Fruit fly (Drosophila melanogaster) whole organism, embryonic: ENCODE results near the gene Taf10.
A peak's percentile ranks its signal among the peaks of the same experiment; 100 is the strongest.

Experiments
- Blimp-1 ChIP-seq: fragments of 200-800 bp; sonication (Bioruptor generic); optimal IDR thresholded peaks from 3 replicates; lab custom pipeline; 2018; ENCODE audit warnings: missing biosample characterization, missing genetic modification characterization, mild to moderate bottlenecking, moderate library complexity, missing genetic modification reagents
- Bteb2 ChIP-seq: fragments of 200-800 bp; sonication (Bioruptor generic); optimal IDR thresholded peaks from 2 replicates; lab custom pipeline; 2016; ENCODE audit warnings: missing biosample characterization, missing genetic modification characterization
- CG10543 ChIP-seq: fragments of 200-800 bp; sonication (Bioruptor generic); optimal IDR thresholded peaks from 3 replicates; lab custom pipeline; 2017; ENCODE audit warnings: missing biosample characterization, mild to moderate bottlenecking, missing genetic modification characterization, moderate library complexity
- CG12104 ChIP-seq: fragments of 200-800 bp; sonication (Bioruptor generic); optimal IDR thresholded peaks from 3 replicates; lab custom pipeline; 2016; ENCODE audit warnings: missing biosample characterization, missing genetic modification characterization
- CG13894 ChIP-seq: fragments of 200-800 bp; sonication (Bioruptor generic); optimal IDR thresholded peaks from 3 replicates; lab custom pipeline; 2018; ENCODE audit warnings: missing biosample characterization, mild to moderate bottlenecking, missing genetic modification characterization, moderate library complexity
- CG14441 ChIP-seq: fragments of 200-800 bp; sonication (Bioruptor generic); IDR thresholded peaks from 2 replicates; pipeline ENCODE4 v1.3.6; 2022; ENCODE audit warnings: missing biosample characterization, missing genetic modification characterization
- CG17802 ChIP-seq: fragments of 200-800 bp; sonication (Bioruptor generic); optimal IDR thresholded peaks from 2 replicates; lab custom pipeline; 2018; ENCODE audit warnings: missing biosample characterization, mild to moderate bottlenecking, missing genetic modification characterization, moderate library complexity
- CG18011 ChIP-seq: fragments of 200-800 bp; sonication (Bioruptor generic); optimal IDR thresholded peaks from 2 replicates; lab custom pipeline; 2017; ENCODE audit warnings: missing biosample characterization, missing genetic modification characterization, mild to moderate bottlenecking, moderate library complexity, missing genotype
- CG18599 ChIP-seq: fragments of 200-800 bp; sonication (Bioruptor generic); optimal IDR thresholded peaks from 3 replicates; lab custom pipeline; 2017; ENCODE audit warnings: missing biosample characterization, missing genetic modification characterization, mild to moderate bottlenecking, moderate library complexity, missing genetic modification reagents
- CG18764 ChIP-seq: fragments of 200-800 bp; sonication (Bioruptor generic); optimal IDR thresholded peaks from 3 replicates; lab custom pipeline; 2016; ENCODE audit warnings: missing biosample characterization, missing genetic modification characterization
- CG32532 ChIP-seq: fragments of 200-800 bp; sonication (Bioruptor generic); IDR thresholded peaks from 2 replicates; pipeline ENCODE4 v1.3.6; 2022; ENCODE audit warnings: missing biosample characterization, missing genetic modification characterization
- CG33213 ChIP-seq: fragments of 200-800 bp; sonication (Bioruptor generic); optimal IDR thresholded peaks from 3 replicates; lab custom pipeline; 2016; ENCODE audit warnings: missing biosample characterization, missing genetic modification characterization
- CG4707 ChIP-seq: fragments of 200-800 bp; sonication (Bioruptor generic); optimal IDR thresholded peaks from 2 replicates; lab custom pipeline; 2018; ENCODE audit warnings: missing biosample characterization, mild to moderate bottlenecking, missing genetic modification characterization, moderate library complexity
- CG4730 ChIP-seq: fragments of 200-800 bp; sonication (Bioruptor generic); IDR thresholded peaks from 2 replicates; pipeline ENCODE4 v1.3.6; 2022; ENCODE audit warnings: missing biosample characterization, missing genetic modification characterization
- CG4820 ChIP-seq: fragments of 200-800 bp; sonication (Bioruptor generic); optimal IDR thresholded peaks from 3 replicates; lab custom pipeline; 2016; ENCODE audit warnings: missing biosample characterization, missing genetic modification characterization
- CG6175 ChIP-seq: fragments of 200-800 bp; sonication (Bioruptor generic); IDR thresholded peaks from 3 replicates; pipeline ENCODE4 v1.3.6; 2022; ENCODE audit warnings: missing biosample characterization, missing genetic modification characterization
- CG6854 ChIP-seq: fragments of 200-800 bp; sonication (Bioruptor generic); optimal IDR thresholded peaks from 3 replicates; lab custom pipeline; 2017; ENCODE audit warnings: missing biosample characterization, mild to moderate bottlenecking, missing genetic modification characterization
- CG7928 ChIP-seq: fragments of 200-800 bp; sonication (Bioruptor generic); optimal IDR thresholded peaks from 2 replicates; lab custom pipeline; 2017; ENCODE audit warnings: missing biosample characterization, mild to moderate bottlenecking, missing genetic modification characterization
- CG8388 ChIP-seq: fragments of 200-800 bp; sonication (Bioruptor generic); optimal IDR thresholded peaks from 2 replicates; lab custom pipeline; 2019; ENCODE audit warnings: missing biosample characterization, mild to moderate bottlenecking, missing genetic modification characterization, moderate library complexity
- CG9437 ChIP-seq: fragments of 200-800 bp; sonication (Bioruptor generic); optimal IDR thresholded peaks from 2 replicates; lab custom pipeline; 2018; ENCODE audit warnings: missing biosample characterization, mild to moderate bottlenecking, missing genetic modification characterization
- Dip2 ChIP-seq: fragments of 200-800 bp; sonication (Bioruptor generic); IDR thresholded peaks from 2 replicates; pipeline ENCODE4 v1.3.6; 2022; ENCODE audit warnings: missing biosample characterization, missing genetic modification characterization
- Dll ChIP-seq: fragments of 200-800 bp; sonication (Bioruptor generic); IDR thresholded peaks from 4 replicates; pipeline ENCODE4 v1.3.6; 2022; ENCODE audit warnings: missing biosample characterization, missing genetic modification characterization; ENCODE audit not compliant: partially characterized antibody
- Fer1 ChIP-seq: fragments of 200-800 bp; sonication (Bioruptor generic); optimal IDR thresholded peaks from 2 replicates; lab custom pipeline; 2017; ENCODE audit warnings: missing biosample characterization, mild to moderate bottlenecking, missing genetic modification characterization
- GATAe ChIP-seq: fragments of 200-800 bp; sonication (Bioruptor generic); conservative IDR thresholded peaks from 2 replicates; pipeline ENCODE4 v1.3.6; 2022; ENCODE audit warnings: missing biosample characterization, missing genetic modification characterization
- Gsc ChIP-seq: fragments of 200-800 bp; sonication (Bioruptor generic); IDR thresholded peaks from 2 replicates; pipeline ENCODE4 v1.3.6; 2022; ENCODE audit warnings: missing biosample characterization, missing genetic modification characterization
- Hr39 ChIP-seq: fragments of >200 bp; optimal IDR thresholded peaks from 2 replicates; lab custom pipeline; 2017
- Nf-YB ChIP-seq: fragments of 200-800 bp; sonication (Bioruptor generic); optimal IDR thresholded peaks from 3 replicates; lab custom pipeline; 2019; ENCODE audit warnings: missing biosample characterization, mild to moderate bottlenecking, missing genetic modification characterization, moderate library complexity
- Poxn ChIP-seq: fragments of 200-800 bp; sonication (Bioruptor generic); IDR thresholded peaks from 2 replicates; pipeline ENCODE4 v1.3.6; 2022; ENCODE audit warnings: missing biosample characterization, missing genetic modification characterization
- Sin3A ChIP-seq: fragments of >200 bp; optimal IDR thresholded peaks from 2 replicates; lab custom pipeline; 2018
- Six4 ChIP-seq: fragments of 200-800 bp; sonication (Bioruptor generic); optimal IDR thresholded peaks from 2 replicates; lab custom pipeline; 2016; ENCODE audit warnings: missing biosample characterization, missing genetic modification characterization
- TFAM ChIP-seq: fragments of 200-800 bp; sonication (Bioruptor generic); optimal IDR thresholded peaks from 2 replicates; lab custom pipeline; 2017; ENCODE audit warnings: missing biosample characterization, missing genetic modification characterization, inconsistent platforms
- ci ChIP-seq: fragments of 200-800 bp; sonication (Bioruptor generic); IDR thresholded peaks from 3 replicates; pipeline ENCODE4 v1.3.6; 2022; ENCODE audit warnings: missing biosample characterization, missing genetic modification characterization
- dimm ChIP-seq: fragments of 200-800 bp; sonication (Bioruptor generic); IDR thresholded peaks from 2 replicates; pipeline ENCODE4 v1.3.6; 2022; ENCODE audit warnings: missing biosample characterization, missing genetic modification characterization
- dmrt11E ChIP-seq: fragments of 200-800 bp; sonication (Bioruptor generic); optimal IDR thresholded peaks from 3 replicates; lab custom pipeline; 2018; ENCODE audit warnings: missing biosample characterization, mild to moderate bottlenecking, missing genetic modification characterization, moderate library complexity
- gcm ChIP-seq: fragments of 200-800 bp; sonication (Bioruptor generic); optimal IDR thresholded peaks from 2 replicates; lab custom pipeline; 2019; ENCODE audit warnings: missing biosample characterization, mild to moderate bottlenecking, missing genetic modification characterization, moderate library complexity
- gsb-n ChIP-seq: fragments of 200-800 bp; sonication (Bioruptor generic); optimal IDR thresholded peaks from 3 replicates; lab custom pipeline; 2018; ENCODE audit warnings: missing biosample characterization, mild to moderate bottlenecking, missing genetic modification characterization
- gt ChIP-seq: fragments of 200-800 bp; sonication (Bioruptor generic); IDR thresholded peaks from 2 replicates; pipeline ENCODE4 v1.3.6; 2022; ENCODE audit warnings: missing biosample characterization, missing genetic modification characterization
- lmd ChIP-seq: fragments of 200-800 bp; sonication (Bioruptor generic); IDR thresholded peaks from 2 replicates; pipeline ENCODE4 v1.3.6; 2022; ENCODE audit warnings: missing biosample characterization, missing genetic modification characterization
- mirr ChIP-seq: fragments of 200-800 bp; sonication (Bioruptor generic); optimal IDR thresholded peaks from 3 replicates; lab custom pipeline; 2018; ENCODE audit warnings: missing biosample characterization, mild to moderate bottlenecking, missing genetic modification characterization
- org-1 ChIP-seq: fragments of 200-800 bp; sonication (Bioruptor generic); optimal IDR thresholded peaks from 2 replicates; lab custom pipeline; 2017; ENCODE audit warnings: missing biosample characterization, missing genetic modification characterization
- pho ChIP-seq: fragments of 200-800 bp; sonication (Bioruptor generic); optimal IDR thresholded peaks from 2 replicates; lab custom pipeline; 2016; ENCODE audit warnings: missing biosample characterization, missing genetic modification characterization
- pita ChIP-seq: fragments of 200-800 bp; sonication (Bioruptor generic); optimal IDR thresholded peaks from 2 replicates; lab custom pipeline; 2017; ENCODE audit warnings: missing biosample characterization, mild to moderate bottlenecking, missing genetic modification characterization
- pros ChIP-seq: fragments of 200-800 bp; sonication (Bioruptor generic); optimal IDR thresholded peaks from 3 replicates; lab custom pipeline; 2019; ENCODE audit warnings: missing biosample characterization, mild to moderate bottlenecking, missing genetic modification characterization, moderate library complexity
- seq ChIP-seq: fragments of 200-800 bp; sonication (Bioruptor generic); IDR thresholded peaks from 2 replicates; pipeline ENCODE4 v1.3.6; 2022; ENCODE audit warnings: missing biosample characterization, missing genetic modification characterization
- tgo ChIP-seq: fragments of 200-800 bp; sonication (Bioruptor generic); IDR thresholded peaks from 3 replicates; pipeline ENCODE4 v1.3.6; 2022; ENCODE audit warnings: missing biosample characterization, missing genetic modification characterization
- tin ChIP-seq: fragments of 200-800 bp; sonication (Bioruptor generic); optimal IDR thresholded peaks from 3 replicates; lab custom pipeline; 2016; ENCODE audit warnings: missing biosample characterization, missing genetic modification characterization
- tna ChIP-seq: fragments of 200-800 bp; sonication (Bioruptor generic); IDR thresholded peaks from 2 replicates; pipeline ENCODE4 v1.3.6; 2022; ENCODE audit warnings: missing biosample characterization, missing genetic modification characterization; ENCODE audit not compliant: partially characterized antibody
- toy ChIP-seq: fragments of 200-800 bp; sonication (Bioruptor generic); IDR thresholded peaks from 2 replicates; pipeline ENCODE4 v1.3.6; 2022; ENCODE audit warnings: missing biosample characterization, missing genetic modification characterization
- ttk ChIP-seq: fragments of 200-800 bp; sonication (Bioruptor generic); IDR thresholded peaks from 2 replicates; pipeline ENCODE4 v2.1.2; 2022; ENCODE audit warnings: missing biosample characterization, missing genetic modification characterization
- twi ChIP-seq: fragments of 200-800 bp; optimal IDR thresholded peaks from 2 replicates; lab custom pipeline; 2019; ENCODE audit warnings: missing biosample characterization, mild to moderate bottlenecking, missing genetic modification characterization, moderate library complexity

Gene Taf10

dm6 chr2L:2748480-2749143 is 19.1 kb upstream of the Taf10 start (continued):
- peak; percentile 91 for TF ChIP-seq gsb-n (tag; lab: Kevin White, UChicago)
- peak; percentile 74 for TF ChIP-seq CG18011 (GFP tag; lab: Kevin White, UChicago)
- peak; percentile 67 for TF ChIP-seq org-1
- peak; percentile 87 for TF ChIP-seq ci
- peak; percentile 72 for TF ChIP-seq CG6854 (GFP tag; lab: Kevin White, UChicago)
- TF ChIP-seq CG17802, result peak; percentile 66
- peak; percentile 82 for TF ChIP-seq CG4730 (GFP tag; lab: Robert Waterston, UW)
- peak; percentile 77 for TF ChIP-seq CG4820 (GFP tag; lab: Kevin White, UChicago)
- peak; percentile 81 for TF ChIP-seq ttk (GFP tag; lab: Robert Waterston, UW)
- TF ChIP-seq dmrt11E (tag; lab: Kevin White, UChicago), result peak; percentile 79
- peak; percentile 83 for TF ChIP-seq CG12104
- TF ChIP-seq GATAe (GFP tag; lab: Robert Waterston, UW), result peak; percentile 68
- TF ChIP-seq mirr, result peak; percentile 94
- TF ChIP-seq CG10543 (GFP tag; lab: Kevin White, UChicago), result peak; percentile 93
- peak; percentile 46 for TF ChIP-seq Bteb2 (GFP tag; lab: Kevin White, UChicago)
- peak; percentile 46; the same call in 1 of the 2 replicates for TF ChIP-seq Poxn (GFP tag; lab: Robert Waterston, UW)
- no peak for TF ChIP-seq pita (GFP tag; lab: Kevin White, UChicago)
- TF ChIP-seq Nf-YB (GFP tag; lab: Kevin White, UChicago), result peak; percentile 67
- peak; percentile 88 for TF ChIP-seq gcm (GFP tag; lab: Kevin White, UChicago)
- TF ChIP-seq Dll, result 0 out of 4 replicates have a peak, but pooled peaks have one; percentile 43
- no peak; the same call in 1 of the 2 replicates for TF ChIP-seq Gsc (GFP tag; lab: Robert Waterston, UW)
- peak; percentile 66 for TF ChIP-seq Six4
- TF ChIP-seq CG6175 (GFP tag; lab: Robert Waterston, UW), result peak; percentile 81
- peak; percentile 81 for TF ChIP-seq twi (tag; lab: Kevin White, UChicago)
- TF ChIP-seq Dip2 (GFP tag; lab: Robert Waterston, UW), result no peak
- TF ChIP-seq CG18764 (GFP tag; lab: Kevin White, UChicago), result peak; percentile 79
- TF ChIP-seq CG14441 (GFP tag; lab: Robert Waterston, UW), result peak; percentile 86
- TF ChIP-seq dimm (GFP tag; lab: Robert Waterston, UW), result 0 out of 2 replicates have a peak, but pooled peaks have one; percentile 25
- TF ChIP-seq CG13894 (tag; lab: Kevin White, UChicago), result peak; percentile 94
- TF ChIP-seq CG9437, result peak; percentile 87
- TF ChIP-seq CG33213, result peak; percentile 85
- peak; percentile 88 for TF ChIP-seq lmd (GFP tag; lab: Robert Waterston, UW)
- no peak for TF ChIP-seq Hr39 (lab: Kevin White, UChicago)
- peak; percentile 88 for TF ChIP-seq tin (GFP tag; lab: Kevin White, UChicago)
- TF ChIP-seq CG18599 (GFP tag; lab: Kevin White, UChicago), result peak; percentile 92
- peak; percentile 8; the same call in 1 of the 2 replicates for TF ChIP-seq tna (GFP tag; lab: Robert Waterston, UW)
- TF ChIP-seq Blimp-1, result peak; percentile 77
- peak; percentile 82 for TF ChIP-seq pho (GFP tag; lab: Kevin White, UChicago)
- TF ChIP-seq gt (GFP tag; lab: Robert Waterston, UW), result peak; percentile 63; the same call in 1 of the 2 replicates
- peak; percentile 87 for TF ChIP-seq CG8388 (GFP tag; lab: Kevin White, UChicago)
- peak; percentile 72; the same call in 1 of the 2 replicates for TF ChIP-seq toy
- TF ChIP-seq TFAM (GFP tag; lab: Kevin White, UChicago), result no peak
- TF ChIP-seq pros (GFP tag; lab: Kevin White, UChicago), result no peak
- TF ChIP-seq Fer1 (GFP tag; lab: Kevin White, UChicago), result peak; percentile 89
- TF ChIP-seq CG4707 (GFP tag; lab: Kevin White, UChicago), result peak; percentile 59
- peak; percentile 66 for TF ChIP-seq Sin3A
- peak; percentile 73 for TF ChIP-seq seq (GFP tag; lab: Robert Waterston, UW)
- TF ChIP-seq tgo (GFP tag; lab: Robert Waterston, UW), result peak; percentile 91
- TF ChIP-seq CG7928, result peak; percentile 99
- peak; percentile 94 for TF ChIP-seq CG32532
